Fruit fly (Drosophila melanogaster) whole organism, embryonic: Measurements from ENCODE around the gene CG5390.

Experiments
- Adf1 ChIP-seq: fragments of 200-800 bp; sonication (Bioruptor generic); IDR thresholded peaks from 2 replicates; pipeline ENCODE4 v1.3.6; 2022; ENCODE audit warnings: missing biosample characterization, missing genetic modification characterization
- BEAF-32 ChIP-seq: fragments of 200-800 bp; sonication (Bioruptor generic); optimal IDR thresholded peaks from 3 replicates; lab custom pipeline; 2017; ENCODE audit warnings: missing biosample characterization, missing genetic modification characterization, mild to moderate bottlenecking, moderate library complexity, missing genetic modification reagents
- CG10209 ChIP-seq: fragments of 200-800 bp; sonication (Bioruptor generic); optimal IDR thresholded peaks from 3 replicates; lab custom pipeline; 2017; ENCODE audit warnings: missing biosample characterization, mild to moderate bottlenecking, missing genetic modification characterization, missing genetic modification reagents
- CG10366 ChIP-seq: fragments of 200-800 bp; sonication (Bioruptor generic); IDR thresholded peaks from 2 replicates; pipeline ENCODE4 v1.3.6; 2022; ENCODE audit warnings: missing biosample characterization, missing genetic modification characterization
- CG11085 ChIP-seq: fragments of 200-800 bp; sonication (Bioruptor generic); IDR thresholded peaks from 2 replicates; pipeline ENCODE4 v1.3.6; 2022; ENCODE audit warnings: missing biosample characterization, missing genetic modification characterization
- CG11504 ChIP-seq: fragments of 200-800 bp; sonication (Bioruptor generic); optimal IDR thresholded peaks from 3 replicates; lab custom pipeline; 2019; ENCODE audit warnings: missing biosample characterization, mild to moderate bottlenecking, missing genetic modification characterization, moderate library complexity
- CG11696 ChIP-seq: fragments of 200-800 bp; sonication (Bioruptor generic); IDR thresholded peaks from 2 replicates; pipeline ENCODE4 v1.3.6; 2022; ENCODE audit warnings: missing biosample characterization, missing genetic modification characterization
- CG12219 ChIP-seq: fragments of 200-800 bp; sonication (Bioruptor generic); optimal IDR thresholded peaks from 3 replicates; lab custom pipeline; 2018; ENCODE audit warnings: missing biosample characterization, mild to moderate bottlenecking, missing genetic modification characterization
- CG14710 ChIP-seq: fragments of 200-800 bp; sonication (Bioruptor generic); optimal IDR thresholded peaks from 3 replicates; lab custom pipeline; 2019; ENCODE audit warnings: missing biosample characterization, mild to moderate bottlenecking, missing genetic modification characterization, moderate library complexity
- CG1529 ChIP-seq: fragments of 200-800 bp; sonication (Bioruptor generic); optimal IDR thresholded peaks from 3 replicates; lab custom pipeline; 2018; ENCODE audit warnings: missing biosample characterization, missing genetic modification characterization
- CG15601 ChIP-seq: fragments of 200-800 bp; sonication (Bioruptor generic); optimal IDR thresholded peaks from 3 replicates; lab custom pipeline; 2019; ENCODE audit warnings: missing biosample characterization, mild to moderate bottlenecking, missing genetic modification characterization, moderate library complexity
- CG17802 ChIP-seq: fragments of 200-800 bp; sonication (Bioruptor generic); optimal IDR thresholded peaks from 2 replicates; lab custom pipeline; 2018; ENCODE audit warnings: missing biosample characterization, mild to moderate bottlenecking, missing genetic modification characterization, moderate library complexity
- CG17829 ChIP-seq: fragments of 200-800 bp; optimal IDR thresholded peaks from 2 replicates; lab custom pipeline; 2019; ENCODE audit warnings: missing biosample characterization, mild to moderate bottlenecking, missing genetic modification characterization, moderate library complexity
- CG18476 ChIP-seq: fragments of 200-800 bp; sonication (Bioruptor generic); optimal IDR thresholded peaks from 2 replicates; lab custom pipeline; 2016; ENCODE audit warnings: missing biosample characterization, mild to moderate bottlenecking, missing genetic modification characterization
- CG2199 ChIP-seq: fragments of 200-800 bp; sonication (Bioruptor generic); IDR thresholded peaks from 3 replicates; pipeline ENCODE4 v1.3.6; 2022; ENCODE audit warnings: missing biosample characterization, missing genetic modification characterization
- CG2712 ChIP-seq: fragments of 200-800 bp; optimal IDR thresholded peaks from 3 replicates; lab custom pipeline; 2019; ENCODE audit warnings: missing biosample characterization, mild to moderate bottlenecking, missing genetic modification characterization, moderate library complexity
- CG3281 ChIP-seq: fragments of 200-800 bp; sonication (Bioruptor generic); optimal IDR thresholded peaks from 3 replicates; lab custom pipeline; 2017; ENCODE audit warnings: missing biosample characterization, mild to moderate bottlenecking, missing genetic modification characterization
- CG3726 ChIP-seq: fragments of 200-800 bp; sonication (Bioruptor generic); IDR thresholded peaks from 3 replicates; pipeline ENCODE4, ENCODE4 v1.3.6; 2022; ENCODE audit warnings: missing biosample characterization, missing genetic modification characterization
- CG3847 ChIP-seq: fragments of 200-800 bp; sonication (Bioruptor generic); IDR thresholded peaks from 2 replicates; pipeline ENCODE4 v1.3.6; 2022; ENCODE audit warnings: missing biosample characterization, missing genetic modification characterization
- CG7357 ChIP-seq: fragments of 200-800 bp; sonication (Bioruptor generic); IDR thresholded peaks from 3 replicates; pipeline ENCODE4 v1.3.6; 2022; ENCODE audit warnings: missing biosample characterization, missing genetic modification characterization
- CG8924 ChIP-seq: fragments of 200-800 bp; optimal IDR thresholded peaks from 3 replicates; lab custom pipeline; 2019; ENCODE audit warnings: missing biosample characterization, mild to moderate bottlenecking, missing genetic modification characterization, moderate library complexity
- CG9727 ChIP-seq: fragments of 200-800 bp; sonication (Bioruptor generic); optimal IDR thresholded peaks from 3 replicates; lab custom pipeline; 2017; ENCODE audit warnings: missing biosample characterization, mild to moderate bottlenecking, missing genetic modification characterization
- CHES-1-like ChIP-seq: fragments of 200-800 bp; sonication (Bioruptor generic); optimal IDR thresholded peaks from 2 replicates; lab custom pipeline; 2016; ENCODE audit warnings: missing biosample characterization, missing genetic modification characterization
- Chrac-16 ChIP-seq: fragments of 200-800 bp; sonication (Bioruptor generic); optimal IDR thresholded peaks from 3 replicates; lab custom pipeline; 2016; ENCODE audit warnings: missing biosample characterization, missing genetic modification characterization
- D ChIP-seq, 2 experiments: fragments of 200-800 bp in 1 of 2; fragments of >200 bp in 1 of 2; sonication (Bioruptor generic) in 1 of 2; optimal IDR thresholded peaks; 2 replicates in 1 of 2; 3 replicates in 1 of 2; lab custom pipeline; 2017; ENCODE audit warnings: mild to moderate bottlenecking in 1 of 2, missing biosample characterization in 1 of 2, missing genetic modification characterization in 1 of 2, missing genetic modification reagents in 1 of 2
- GATAe ChIP-seq: fragments of 200-800 bp; sonication (Bioruptor generic); conservative IDR thresholded peaks from 2 replicates; pipeline ENCODE4 v1.3.6; 2022; ENCODE audit warnings: missing biosample characterization, missing genetic modification characterization
- Gug ChIP-seq: fragments of 200-800 bp; sonication (Bioruptor generic); IDR thresholded peaks from 4 replicates; pipeline ENCODE4 v1.3.6; 2022; ENCODE audit warnings: missing biosample characterization, missing genetic modification characterization
- HHEX ChIP-seq: fragments of 200-800 bp; sonication (Bioruptor generic); optimal IDR thresholded peaks from 3 replicates; lab custom pipeline; 2017; ENCODE audit warnings: missing biosample characterization, mild to moderate bottlenecking, missing genetic modification characterization, missing genetic modification reagents
- Hr39 ChIP-seq: fragments of >200 bp; optimal IDR thresholded peaks from 2 replicates; lab custom pipeline; 2017
- Kr ChIP-seq: fragments of 200-800 bp; sonication (Bioruptor generic); optimal IDR thresholded peaks from 2 replicates; lab custom pipeline; 2017; ENCODE audit warnings: missing biosample characterization, mild to moderate bottlenecking, missing genetic modification characterization
- Med ChIP-seq: fragments of 200-800 bp; sonication (Bioruptor generic); peaks from one replicate; lab custom pipeline; 2016; ENCODE audit warnings: missing biosample characterization, missing genetic modification characterization, mild to moderate bottlenecking, inconsistent platforms, moderate library complexity
- NfI ChIP-seq: fragments of 200-800 bp; sonication (Bioruptor generic); optimal IDR thresholded peaks from 3 replicates; lab custom pipeline; 2018; ENCODE audit warnings: missing biosample characterization, mild to moderate bottlenecking, missing genetic modification characterization, moderate library complexity
- Scr ChIP-seq: fragments of 200-800 bp; sonication (Bioruptor generic); IDR thresholded peaks from 2 replicates; pipeline ENCODE4 v1.3.6; 2022; ENCODE audit warnings: missing biosample characterization, missing genetic modification characterization; ENCODE audit not compliant: partially characterized antibody
- Sox100B ChIP-seq: fragments of 200-800 bp; sonication (Bioruptor generic); optimal IDR thresholded peaks from 3 replicates; lab custom pipeline; 2018; ENCODE audit warnings: missing biosample characterization, mild to moderate bottlenecking, missing genetic modification characterization
- Ssrp ChIP-seq: fragments of 200-800 bp; sonication (Bioruptor generic); optimal IDR thresholded peaks from 2 replicates; lab custom pipeline; 2018; ENCODE audit warnings: missing biosample characterization, mild to moderate bottlenecking, missing genetic modification characterization, moderate library complexity
- cato ChIP-seq: fragments of 200-800 bp; sonication (Bioruptor generic); optimal IDR thresholded peaks from 2 replicates; lab custom pipeline; 2016; ENCODE audit warnings: missing biosample characterization, missing genetic modification characterization, borderline replicate concordance
- caup ChIP-seq: fragments of 200-800 bp; sonication (Bioruptor generic); optimal IDR thresholded peaks from 3 replicates; lab custom pipeline; 2017; ENCODE audit warnings: missing biosample characterization, mild to moderate bottlenecking, missing genetic modification characterization, moderate library complexity; ENCODE audit not compliant: severe bottlenecking
- cg ChIP-seq: fragments of 200-800 bp; sonication (Bioruptor generic); optimal IDR thresholded peaks from 3 replicates; lab custom pipeline; 2019; ENCODE audit warnings: missing biosample characterization, mild to moderate bottlenecking, missing genetic modification characterization, moderate library complexity
- chif ChIP-seq, 2 experiments: fragments of 200-800 bp; sonication (Bioruptor generic); optimal IDR thresholded peaks; 3 replicates each; lab custom pipeline; 2016; ENCODE audit warnings: missing biosample characterization in 2 of 2, missing genetic modification characterization in 2 of 2
- chn ChIP-seq: fragments of 200-800 bp; sonication (Bioruptor generic); optimal IDR thresholded peaks from 2 replicates; lab custom pipeline; 2016; ENCODE audit warnings: missing biosample characterization, missing genetic modification characterization
- disco-r ChIP-seq: fragments of 200-800 bp; sonication (Bioruptor generic); optimal IDR thresholded peaks from 2 replicates; lab custom pipeline; 2016; ENCODE audit warnings: missing biosample characterization, missing genetic modification characterization
- dmrt11E ChIP-seq: fragments of 200-800 bp; sonication (Bioruptor generic); optimal IDR thresholded peaks from 3 replicates; lab custom pipeline; 2018; ENCODE audit warnings: missing biosample characterization, mild to moderate bottlenecking, missing genetic modification characterization, moderate library complexity
- ewg ChIP-seq: fragments of 200-800 bp; sonication (Bioruptor generic); optimal IDR thresholded peaks from 3 replicates; lab custom pipeline; 2017; ENCODE audit warnings: mild to moderate bottlenecking, missing biosample characterization, missing genetic modification reagents, missing genetic modification characterization
- fd102C ChIP-seq: fragments of 200-800 bp; sonication (Bioruptor generic); optimal IDR thresholded peaks from 2 replicates; lab custom pipeline; 2018; ENCODE audit warnings: missing biosample characterization, mild to moderate bottlenecking, missing genetic modification characterization, moderate library complexity
- gem ChIP-seq: fragments of 200-800 bp; sonication (Bioruptor generic); optimal IDR thresholded peaks from 2 replicates; lab custom pipeline; 2019; ENCODE audit warnings: missing biosample characterization, mild to moderate bottlenecking, missing genetic modification characterization, moderate library complexity
- gsb-n ChIP-seq: fragments of 200-800 bp; sonication (Bioruptor generic); optimal IDR thresholded peaks from 3 replicates; lab custom pipeline; 2018; ENCODE audit warnings: missing biosample characterization, mild to moderate bottlenecking, missing genetic modification characterization
- pita ChIP-seq: fragments of 200-800 bp; sonication (Bioruptor generic); optimal IDR thresholded peaks from 2 replicates; lab custom pipeline; 2017; ENCODE audit warnings: missing biosample characterization, mild to moderate bottlenecking, missing genetic modification characterization
- so ChIP-seq: fragments of 200-800 bp; sonication (Bioruptor generic); IDR thresholded peaks from 3 replicates; pipeline ENCODE4 v1.3.6; 2022; ENCODE audit warnings: missing biosample characterization, missing genetic modification characterization
- twi ChIP-seq: fragments of 200-800 bp; optimal IDR thresholded peaks from 2 replicates; lab custom pipeline; 2019; ENCODE audit warnings: missing biosample characterization, mild to moderate bottlenecking, missing genetic modification characterization, moderate library complexity
- yki ChIP-seq: fragments of >200 bp; optimal IDR thresholded peaks from 3 replicates; lab custom pipeline; 2018
- zf30C ChIP-seq: fragments of 200-800 bp; sonication (Bioruptor generic); optimal IDR thresholded peaks from 3 replicates; lab custom pipeline; 2018; ENCODE audit warnings: missing biosample characterization, mild to moderate bottlenecking, missing genetic modification characterization

Gene CG5390

dm6 chr2L:10351130-10351529, 44.7 kb upstream of the CG5390 start (continued):
- TF ChIP-seq zf30C (GFP tag; lab: Kevin White, UChicago) (no peak), CG11696 (GFP tag; lab: Robert Waterston, UW) (no peak), CG2199 (GFP tag; lab: Robert Waterston, UW) (no peak), CG8924 (peak; percentile 17), CG10209 (GFP tag; lab: Kevin White, UChicago) (no peak), chn (GFP tag; lab: Kevin White, UChicago) (peak; percentile 3), CG11504 (tag; lab: Kevin White, UChicago) (peak; percentile 71), NfI (GFP tag; lab: Kevin White, UChicago) (no peak), CG3726 (GFP tag; lab: Robert Waterston, UW) (no peak), CG10366 (no peak), caup (GFP tag; lab: Kevin White, UChicago) (no peak), D (optimal IDR thresholded peaks at IDR 0.05; lab: Kevin White, UChicago) (no peak), D (GFP tag; optimal IDR thresholded peaks at IDR 0.05; lab: Kevin White, UChicago) (peak; percentile 20), Sox100B (GFP tag; lab: Kevin White, UChicago) (peak; percentile 6), Gug (no peak), CG1529 (GFP tag; lab: Kevin White, UChicago) (peak; percentile 20), CG3281 (GFP tag; lab: Kevin White, UChicago) (no peak), cato (GFP tag; lab: Kevin White, UChicago) (no peak), cg (GFP tag; lab: Kevin White, UChicago) (no peak), GATAe (GFP tag; lab: Robert Waterston, UW) (no peak), CG14710 (tag; lab: Kevin White, UChicago) (peak; percentile 48), yki (lab: Kevin White, UChicago) (no peak), pita (no peak), Chrac-16 (GFP tag; lab: Kevin White, UChicago) (no peak), disco-r (GFP tag; lab: Kevin White, UChicago) (no peak), Ssrp (tag; lab: Kevin White, UChicago) (peak; percentile 61), gem (tag; lab: Kevin White, UChicago) (no peak), so (no peak), gsb-n (tag; lab: Kevin White, UChicago) (peak; percentile 12), chif (GFP tag; optimal IDR thresholded peaks at IDR 0.05; lab: Kevin White, UChicago) (peak in 1 of 2 experiments; percentile 2), CG11085 (no peak), CG17829 (tag; lab: Kevin White, UChicago) (peak; percentile 36), CG9727 (GFP tag; lab: Kevin White, UChicago) (no peak), BEAF-32 (GFP tag; lab: Kevin White, UChicago) (no peak), CHES-1-like (GFP tag; lab: Kevin White, UChicago) (no peak), CG15601 (tag; lab: Kevin White, UChicago) (peak; percentile 36), CG18476 (GFP tag; lab: Kevin White, UChicago) (no peak), Med (GFP tag; lab: Kevin White, UChicago) (peak; percentile 61), twi (tag; lab: Kevin White, UChicago) (no peak), CG17802 (tag; lab: Kevin White, UChicago) (no peak), CG12219 (GFP tag; lab: Kevin White, UChicago) (peak; percentile 29), Scr (GFP tag; lab: Robert Waterston, UW) (no peak), fd102C (GFP tag; lab: Kevin White, UChicago) (no peak), CG3847 (GFP tag; lab: Robert Waterston, UW) (no peak), Hr39 (lab: Kevin White, UChicago) (no peak), dmrt11E (peak; percentile 65), CG7357 (GFP tag; lab: Robert Waterston, UW) (0 out of 3 replicates have a peak, but pooled peaks have one; percentile 17), CG2712 (tag; lab: Kevin White, UChicago) (peak; percentile 55), Kr (no peak), ewg (GFP tag; lab: Kevin White, UChicago) (peak; percentile 13), HHEX (no peak), Adf1 (GFP tag; lab: Robert Waterston, UW) (no peak)
